Fruit fly (Drosophila melanogaster) whole organism, embryonic: ENCODE results near the gene Txl.
A peak's percentile ranks its signal among the peaks of the same experiment; 100 is the strongest.

Experiments
- B-H1 ChIP-seq: fragments of 200-800 bp; sonication (Bioruptor generic); IDR thresholded peaks from 3 replicates; pipeline ENCODE4 v1.3.6; 2022; ENCODE audit warnings: missing biosample characterization, missing genetic modification characterization
- Bgb ChIP-seq: fragments of 200-800 bp; sonication (Bioruptor generic); IDR thresholded peaks from 2 replicates; pipeline ENCODE4 v1.3.6; 2022; ENCODE audit warnings: missing biosample characterization, missing genetic modification characterization; ENCODE audit not compliant: partially characterized antibody
- C15 ChIP-seq: fragments of 200-800 bp; sonication (Bioruptor generic); IDR thresholded peaks from 3 replicates; pipeline ENCODE4 v1.3.6; 2022; ENCODE audit warnings: missing biosample characterization, missing genetic modification characterization
- CG10959 ChIP-seq: fragments of 200-800 bp; sonication (Bioruptor generic); IDR thresholded peaks from 2 replicates; pipeline ENCODE4 v1.3.6; 2022; ENCODE audit warnings: missing biosample characterization, missing genetic modification characterization
- CG11504 ChIP-seq: fragments of 200-800 bp; sonication (Bioruptor generic); optimal IDR thresholded peaks from 3 replicates; lab custom pipeline; 2019; ENCODE audit warnings: missing biosample characterization, mild to moderate bottlenecking, missing genetic modification characterization, moderate library complexity
- CG13424 ChIP-seq: fragments of 200-800 bp; sonication (Bioruptor generic); optimal IDR thresholded peaks from 2 replicates; lab custom pipeline; 2019; ENCODE audit warnings: missing biosample characterization, mild to moderate bottlenecking, missing genetic modification characterization, moderate library complexity
- CG14710 ChIP-seq: fragments of 200-800 bp; sonication (Bioruptor generic); optimal IDR thresholded peaks from 3 replicates; lab custom pipeline; 2019; ENCODE audit warnings: missing biosample characterization, mild to moderate bottlenecking, missing genetic modification characterization, moderate library complexity
- CG18011 ChIP-seq: fragments of 200-800 bp; sonication (Bioruptor generic); optimal IDR thresholded peaks from 2 replicates; lab custom pipeline; 2017; ENCODE audit warnings: missing biosample characterization, missing genetic modification characterization, mild to moderate bottlenecking, moderate library complexity, missing genotype
- CG18619 ChIP-seq: fragments of 200-800 bp; sonication (Bioruptor generic); optimal IDR thresholded peaks from 3 replicates; lab custom pipeline; 2017; ENCODE audit warnings: missing biosample characterization, mild to moderate bottlenecking, missing genetic modification characterization
- CG30403 ChIP-seq: fragments of 200-800 bp; sonication (Bioruptor generic); optimal IDR thresholded peaks from 3 replicates; lab custom pipeline; 2016; ENCODE audit warnings: missing biosample characterization, missing genetic modification characterization
- CG3065 ChIP-seq: fragments of 200-800 bp; sonication (Bioruptor generic); optimal IDR thresholded peaks from 2 replicates; lab custom pipeline; 2016; ENCODE audit warnings: missing biosample characterization, missing genetic modification characterization
- CG31388 ChIP-seq: fragments of 200-800 bp; sonication (Bioruptor generic); optimal IDR thresholded peaks from 2 replicates; lab custom pipeline; 2016; ENCODE audit warnings: missing biosample characterization, missing genetic modification characterization
- CG3407 ChIP-seq: fragments of 200-800 bp; sonication (Bioruptor generic); optimal IDR thresholded peaks from 2 replicates; lab custom pipeline; 2018; ENCODE audit warnings: missing biosample characterization, mild to moderate bottlenecking, missing genetic modification characterization
- CG3995 ChIP-seq: fragments of 200-800 bp; sonication (Bioruptor generic); optimal IDR thresholded peaks from 3 replicates; lab custom pipeline; 2016; ENCODE audit warnings: missing biosample characterization, missing genetic modification characterization
- CG4404 ChIP-seq: fragments of 200-800 bp; sonication (Bioruptor generic); IDR thresholded peaks from 2 replicates; pipeline ENCODE4 v1.3.6; 2022; ENCODE audit warnings: missing biosample characterization, missing genetic modification characterization
- CG4424 ChIP-seq: fragments of 200-800 bp; sonication (Bioruptor generic); optimal IDR thresholded peaks from 3 replicates; lab custom pipeline; 2016; ENCODE audit warnings: missing biosample characterization, missing genetic modification characterization
- CG6654 ChIP-seq: fragments of 200-800 bp; sonication (Bioruptor generic); optimal IDR thresholded peaks from 2 replicates; lab custom pipeline; 2017; ENCODE audit warnings: missing biosample characterization, mild to moderate bottlenecking, missing genetic modification characterization
- CG6765 ChIP-seq: fragments of 200-800 bp; sonication (Bioruptor generic); optimal IDR thresholded peaks from 3 replicates; lab custom pipeline; 2017; ENCODE audit warnings: missing biosample characterization, mild to moderate bottlenecking, missing genetic modification characterization
- CG7372 ChIP-seq: fragments of 200-800 bp; sonication (Bioruptor generic); IDR thresholded peaks from 2 replicates; pipeline ENCODE4 v1.3.6; 2022; ENCODE audit warnings: missing biosample characterization, missing genetic modification characterization
- CG8290 ChIP-seq, 3 experiments: fragments of 200-800 bp; sonication (Bioruptor generic); optimal IDR thresholded peaks; 2 replicates each; lab custom pipeline; 2016 to 2019; ENCODE audit warnings: missing biosample characterization in 3 of 3, missing genetic modification characterization in 3 of 3, mild to moderate bottlenecking in 2 of 3, moderate library complexity in 1 of 3
- CG8765 ChIP-seq: fragments of 200-800 bp; sonication (Bioruptor generic); IDR thresholded peaks from 2 replicates; pipeline ENCODE4 v1.3.6; 2022; ENCODE audit warnings: missing biosample characterization, missing genetic modification characterization
- CG9215 ChIP-seq: fragments of 200-800 bp; sonication (Bioruptor generic); IDR thresholded peaks from 2 replicates; pipeline ENCODE4 v1.3.6; 2022; ENCODE audit warnings: missing biosample characterization, missing genetic modification characterization
- CG9727 ChIP-seq: fragments of 200-800 bp; sonication (Bioruptor generic); optimal IDR thresholded peaks from 3 replicates; lab custom pipeline; 2017; ENCODE audit warnings: missing biosample characterization, mild to moderate bottlenecking, missing genetic modification characterization
- Camta ChIP-seq: fragments of 200-800 bp; sonication (Bioruptor generic); optimal IDR thresholded peaks from 2 replicates; lab custom pipeline; 2016; ENCODE audit warnings: missing biosample characterization, missing genetic modification characterization
- Drgx ChIP-seq: fragments of 200-800 bp; sonication (Bioruptor generic); IDR thresholded peaks from 2 replicates; pipeline ENCODE4 v1.3.6; 2022; ENCODE audit warnings: missing biosample characterization, missing genetic modification characterization
- Fer2 ChIP-seq: fragments of 200-800 bp; sonication (Bioruptor generic); optimal IDR thresholded peaks from 2 replicates; lab custom pipeline; 2018; ENCODE audit warnings: missing biosample characterization, mild to moderate bottlenecking, missing genetic modification characterization, moderate library complexity
- Fer3 ChIP-seq: fragments of 200-800 bp; sonication (Bioruptor generic); optimal IDR thresholded peaks from 2 replicates; lab custom pipeline; 2018; ENCODE audit warnings: missing biosample characterization, mild to moderate bottlenecking, missing genetic modification characterization, moderate library complexity
- HLH54F ChIP-seq: fragments of 200-800 bp; sonication (Bioruptor generic); optimal IDR thresholded peaks from 3 replicates; lab custom pipeline; 2016; ENCODE audit warnings: missing biosample characterization, missing genetic modification characterization
- HmgD ChIP-seq: fragments of 200-800 bp; sonication (Bioruptor generic); optimal IDR thresholded peaks from 3 replicates; lab custom pipeline; 2016; ENCODE audit warnings: missing biosample characterization, missing genetic modification characterization
- Hmx ChIP-seq: fragments of 200-800 bp; sonication (Bioruptor generic); optimal IDR thresholded peaks from 2 replicates; lab custom pipeline; 2016; ENCODE audit warnings: missing biosample characterization, missing genetic modification characterization
- Hr3 ChIP-seq: fragments of 200-800 bp; sonication (Bioruptor generic); optimal IDR thresholded peaks from 3 replicates; lab custom pipeline; 2016; ENCODE audit warnings: missing biosample characterization, missing genetic modification characterization
- Hsf ChIP-seq: fragments of 200-800 bp; sonication (Bioruptor generic); optimal IDR thresholded peaks from 3 replicates; lab custom pipeline; 2016; ENCODE audit warnings: missing biosample characterization, missing genetic modification characterization
- Med ChIP-seq: fragments of 200-800 bp; sonication (Bioruptor generic); peaks from one replicate; lab custom pipeline; 2016; ENCODE audit warnings: missing biosample characterization, missing genetic modification characterization, mild to moderate bottlenecking, inconsistent platforms, moderate library complexity
- Mrtf ChIP-seq: fragments of 200-800 bp; sonication (Bioruptor generic); IDR thresholded peaks from 3 replicates; pipeline ENCODE4 v1.3.6; 2022; ENCODE audit warnings: missing biosample characterization, missing genetic modification characterization
- NC2α ChIP-seq: fragments of 200-800 bp; sonication (Bioruptor generic); optimal IDR thresholded peaks from 2 replicates; lab custom pipeline; 2016; ENCODE audit warnings: missing biosample characterization, missing genetic modification characterization
- Six4 ChIP-seq: fragments of 200-800 bp; sonication (Bioruptor generic); optimal IDR thresholded peaks from 2 replicates; lab custom pipeline; 2016; ENCODE audit warnings: missing biosample characterization, missing genetic modification characterization
- Sox102F ChIP-seq: fragments of 200-800 bp; sonication (Bioruptor generic); optimal IDR thresholded peaks from 2 replicates; lab custom pipeline; 2018; ENCODE audit warnings: missing biosample characterization, mild to moderate bottlenecking, missing genetic modification characterization, moderate library complexity
- abd-A ChIP-seq: fragments of 200-800 bp; sonication (Bioruptor generic); optimal IDR thresholded peaks from 3 replicates; lab custom pipeline; 2019; ENCODE audit warnings: missing biosample characterization, mild to moderate bottlenecking, missing genetic modification characterization, moderate library complexity
- ci ChIP-seq: fragments of 200-800 bp; sonication (Bioruptor generic); IDR thresholded peaks from 3 replicates; pipeline ENCODE4 v1.3.6; 2022; ENCODE audit warnings: missing biosample characterization, missing genetic modification characterization
- eve ChIP-seq, 2 experiments: fragments of >200 bp; optimal IDR thresholded peaks; 2 replicates each; lab custom pipeline; 2017; ENCODE audit warnings: missing biosample characterization in 2 of 2, missing genetic modification characterization in 2 of 2
- fu2 ChIP-seq: fragments of 200-800 bp; sonication (Bioruptor generic); optimal IDR thresholded peaks from 2 replicates; lab custom pipeline; 2016; ENCODE audit warnings: missing biosample characterization, missing genetic modification characterization
- lbe ChIP-seq: fragments of 200-800 bp; sonication (Bioruptor generic); optimal IDR thresholded peaks from 2 replicates; lab custom pipeline; 2016; ENCODE audit warnings: missing biosample characterization, mild to moderate bottlenecking, missing genetic modification characterization
- nmo ChIP-seq: fragments of 200-800 bp; sonication (Bioruptor generic); optimal IDR thresholded peaks from 2 replicates; lab custom pipeline; 2018; ENCODE audit warnings: missing biosample characterization, mild to moderate bottlenecking, missing genetic modification characterization, moderate library complexity
- pho ChIP-seq: fragments of 200-800 bp; sonication (Bioruptor generic); optimal IDR thresholded peaks from 2 replicates; lab custom pipeline; 2016; ENCODE audit warnings: missing biosample characterization, missing genetic modification characterization
- phol ChIP-seq: fragments of 200-800 bp; sonication (Bioruptor generic); optimal IDR thresholded peaks from 3 replicates; lab custom pipeline; 2018; ENCODE audit warnings: missing biosample characterization, mild to moderate bottlenecking, missing genetic modification characterization, moderate library complexity
- sisA ChIP-seq: fragments of 200-800 bp; sonication (Bioruptor generic); IDR thresholded peaks from 2 replicates; pipeline ENCODE4 v1.3.6; 2022; ENCODE audit warnings: missing biosample characterization, missing genetic modification characterization
- so ChIP-seq: fragments of 200-800 bp; sonication (Bioruptor generic); IDR thresholded peaks from 3 replicates; pipeline ENCODE4 v1.3.6; 2022; ENCODE audit warnings: missing biosample characterization, missing genetic modification characterization
- tap ChIP-seq: fragments of 200-800 bp; optimal IDR thresholded peaks from 3 replicates; lab custom pipeline; 2019; ENCODE audit warnings: missing biosample characterization, mild to moderate bottlenecking, missing genetic modification characterization, moderate library complexity
- tgo ChIP-seq: fragments of 200-800 bp; sonication (Bioruptor generic); IDR thresholded peaks from 3 replicates; pipeline ENCODE4 v1.3.6; 2022; ENCODE audit warnings: missing biosample characterization, missing genetic modification characterization
- zfh2 ChIP-seq: fragments of 200-800 bp; sonication (Bioruptor generic); optimal IDR thresholded peaks from 2 replicates; lab custom pipeline; 2016; ENCODE audit warnings: missing biosample characterization, missing genetic modification characterization

Gene Txl

DNA sequence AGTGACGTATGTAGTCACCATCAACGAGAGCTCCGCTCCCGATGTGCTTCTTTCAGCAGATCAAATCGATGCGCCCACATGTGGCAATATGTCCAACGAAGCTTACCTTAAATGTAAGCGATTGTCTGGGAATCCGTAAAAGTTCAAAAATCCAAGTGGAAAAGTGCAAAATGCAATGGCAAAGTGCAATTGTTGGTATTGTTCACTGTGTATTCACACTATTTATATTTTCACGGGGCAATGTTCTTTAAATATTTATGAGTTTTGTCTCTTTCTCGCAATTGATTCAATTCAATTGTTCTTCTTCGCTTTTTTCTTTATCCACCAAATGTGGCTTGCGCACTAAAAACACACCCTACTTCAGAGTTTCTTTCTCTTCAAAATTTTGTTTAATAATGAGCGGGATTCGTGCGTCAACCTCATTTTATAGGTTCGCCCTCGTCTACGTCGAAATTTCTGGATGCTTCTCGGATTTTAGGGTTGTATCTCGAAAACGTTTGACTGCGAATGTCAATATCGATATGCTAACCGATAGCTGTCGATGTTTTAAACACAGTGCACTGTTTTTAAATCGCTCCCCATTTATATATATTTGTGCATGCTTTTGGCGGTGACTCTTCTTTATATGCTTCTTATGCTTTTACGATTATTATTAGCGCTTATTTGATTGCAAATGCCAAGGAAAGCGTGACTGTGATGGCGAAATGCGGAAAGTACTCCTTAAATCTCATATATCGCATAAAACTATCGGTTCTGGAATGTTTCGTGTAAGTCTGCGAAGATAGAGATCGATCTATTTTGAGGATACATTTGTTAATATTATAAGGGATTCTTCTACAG lies 13.7 kb upstream of the Txl start, which contains the start of gene DnaJ-1 (continued):
- TF ChIP-seq nmo (GFP tag; lab: Kevin White, UChicago): peak; percentile 60
- no peak for TF ChIP-seq sisA (GFP tag; lab: Robert Waterston, UW)
- TF ChIP-seq HLH54F (GFP tag; lab: Kevin White, UChicago): no peak
- TF ChIP-seq abd-A (tag; lab: Kevin White, UChicago): peak; percentile 51
- no peak for TF ChIP-seq Hr3 (GFP tag; lab: Kevin White, UChicago)
- TF ChIP-seq tgo (GFP tag; lab: Robert Waterston, UW): peak; percentile 31; the same call in 1 of the 3 replicates
- TF ChIP-seq so: peak; percentile 12; the same call in 1 of the 3 replicates
- no peak for TF ChIP-seq Fer2 (tag; lab: Kevin White, UChicago)
- TF ChIP-seq CG3407 (GFP tag; lab: Kevin White, UChicago): peak; percentile 26
- TF ChIP-seq Fer3: no peak
- peak; percentile 13; the same call in 1 of the 3 replicates for TF ChIP-seq ci (GFP tag; lab: Robert Waterston, UW)
- TF ChIP-seq Mrtf (GFP tag; lab: Robert Waterston, UW): no peak
- no peak for TF ChIP-seq pho (GFP tag; lab: Kevin White, UChicago)
- no peak for TF ChIP-seq CG31388 (GFP tag; lab: Kevin White, UChicago)
- no peak for TF ChIP-seq CG3065
- TF ChIP-seq CG4404: no peak
- peak; percentile 90 for TF ChIP-seq Med (GFP tag; lab: Kevin White, UChicago)
- no peak for TF ChIP-seq CG10959 (GFP tag; lab: Robert Waterston, UW)
- TF ChIP-seq CG18619 (GFP tag; lab: Kevin White, UChicago): peak; percentile 7
- no peak for TF ChIP-seq C15 (GFP tag; lab: Robert Waterston, UW)
- TF ChIP-seq CG3995 (GFP tag; lab: Kevin White, UChicago): peak; percentile 90
- peak; percentile 51 for TF ChIP-seq phol
- TF ChIP-seq zfh2 (GFP tag; lab: Kevin White, UChicago): no peak
- TF ChIP-seq CG9727: peak; percentile 18
- no peak for TF ChIP-seq Six4 (GFP tag; lab: Kevin White, UChicago)
- no peak for TF ChIP-seq CG8765 (GFP tag; lab: Robert Waterston, UW)
- peak; percentile 30 for TF ChIP-seq fu2
- TF ChIP-seq Drgx (GFP tag; lab: Robert Waterston, UW): no peak
- TF ChIP-seq CG7372 (GFP tag; lab: Robert Waterston, UW): no peak
- TF ChIP-seq Bgb (GFP tag; lab: Robert Waterston, UW): peak; percentile 98
- TF ChIP-seq Hsf (GFP tag; lab: Kevin White, UChicago): peak; percentile 64
- TF ChIP-seq CG6654 (GFP tag; lab: Kevin White, UChicago): no peak
- peak; percentile 29 for TF ChIP-seq CG8290 (GFP tag; optimal IDR thresholded peaks at IDR 0.05; lab: Kevin White, UChicago)
- TF ChIP-seq CG8290 (tag; optimal IDR thresholded peaks at IDR 0.05; lab: Kevin White, UChicago): peak in 1 of 2 experiments; percentile 19
- TF ChIP-seq CG30403: no peak
- TF ChIP-seq Camta (GFP tag; lab: Kevin White, UChicago): no peak
- no peak for TF ChIP-seq Sox102F (GFP tag; lab: Kevin White, UChicago)
- TF ChIP-seq CG18011 (GFP tag; lab: Kevin White, UChicago): no peak
- TF ChIP-seq CG11504 (tag; lab: Kevin White, UChicago): no peak
- TF ChIP-seq CG4424: no peak
- TF ChIP-seq eve (GFP tag; optimal IDR thresholded peaks at IDR 0.05; lab: Kevin White, UChicago): no peak
- peak; percentile 32 for TF ChIP-seq NC2α
- TF ChIP-seq B-H1 (GFP tag; lab: Robert Waterston, UW): no peak
- peak; percentile 68 for TF ChIP-seq lbe (GFP tag; lab: Kevin White, UChicago)
- no peak for TF ChIP-seq Hmx (GFP tag; lab: Kevin White, UChicago)
- TF ChIP-seq CG6765 (GFP tag; lab: Kevin White, UChicago): no peak
- TF ChIP-seq CG14710 (tag; lab: Kevin White, UChicago): peak; percentile 73
- no peak for TF ChIP-seq CG9215 (GFP tag; lab: Robert Waterston, UW)
- TF ChIP-seq HmgD: no peak
- no peak for TF ChIP-seq CG13424 (tag; lab: Kevin White, UChicago)
- no peak for TF ChIP-seq tap (tag; lab: Kevin White, UChicago)
